Fruit fly (Drosophila melanogaster) whole organism, embryonic: ENCODE results near the gene SecCl.

Experiments used
- Abd-B ChIP-seq: fragments of 200-800 bp; sonication (Bioruptor generic); optimal IDR thresholded peaks from 2 replicates; lab custom pipeline; 2018; ENCODE audit warnings: missing biosample characterization, mild to moderate bottlenecking, missing genetic modification characterization, moderate library complexity
- Adf1 ChIP-seq: fragments of 200-800 bp; sonication (Bioruptor generic); IDR thresholded peaks from 2 replicates; pipeline ENCODE4 v1.3.6; 2022; ENCODE audit warnings: missing biosample characterization, missing genetic modification characterization
- B-H1 ChIP-seq: fragments of 200-800 bp; sonication (Bioruptor generic); IDR thresholded peaks from 3 replicates; pipeline ENCODE4 v1.3.6; 2022; ENCODE audit warnings: missing biosample characterization, missing genetic modification characterization
- BEAF-32 ChIP-seq: fragments of 200-800 bp; sonication (Bioruptor generic); optimal IDR thresholded peaks from 3 replicates; lab custom pipeline; 2017; ENCODE audit warnings: missing biosample characterization, missing genetic modification characterization, mild to moderate bottlenecking, moderate library complexity, missing genetic modification reagents
- Bdp1 ChIP-seq: fragments of 200-800 bp; sonication (Bioruptor generic); optimal IDR thresholded peaks from 3 replicates; lab custom pipeline; 2016; ENCODE audit warnings: missing biosample characterization, missing genetic modification characterization
- BtbVII ChIP-seq: fragments of 200-800 bp; sonication (Bioruptor generic); optimal IDR thresholded peaks from 3 replicates; lab custom pipeline; 2017; ENCODE audit warnings: missing biosample characterization, mild to moderate bottlenecking, missing genetic modification characterization
- CG12659 ChIP-seq: fragments of 200-800 bp; sonication (Bioruptor generic); optimal IDR thresholded peaks from 3 replicates; lab custom pipeline; 2017; ENCODE audit warnings: mild to moderate bottlenecking, missing biosample characterization, missing genetic modification reagents, missing genetic modification characterization
- CG12769 ChIP-seq: fragments of 200-800 bp; sonication (Bioruptor generic); optimal IDR thresholded peaks from 2 replicates; lab custom pipeline; 2019; ENCODE audit warnings: missing biosample characterization, mild to moderate bottlenecking, missing genetic modification characterization, moderate library complexity
- CG13296 ChIP-seq: fragments of 200-800 bp; sonication (Bioruptor generic); optimal IDR thresholded peaks from 3 replicates; lab custom pipeline; 2018; ENCODE audit warnings: missing biosample characterization, mild to moderate bottlenecking, missing genetic modification characterization
- CG14860 ChIP-seq: fragments of 200-800 bp; sonication (Bioruptor generic); IDR thresholded peaks from 3 replicates; pipeline ENCODE4 v1.3.6; 2022; ENCODE audit warnings: missing biosample characterization, missing genetic modification characterization; ENCODE audit not compliant: partially characterized antibody
- CG15514 ChIP-seq: fragments of 200-800 bp; sonication (Bioruptor generic); optimal IDR thresholded peaks from 3 replicates; lab custom pipeline; 2017; ENCODE audit warnings: missing biosample characterization, missing genetic modification characterization, mild to moderate bottlenecking, moderate library complexity, missing genetic modification reagents
- CG15601 ChIP-seq: fragments of 200-800 bp; sonication (Bioruptor generic); optimal IDR thresholded peaks from 3 replicates; lab custom pipeline; 2019; ENCODE audit warnings: missing biosample characterization, mild to moderate bottlenecking, missing genetic modification characterization, moderate library complexity
- CG1603 ChIP-seq: fragments of 200-800 bp; sonication (Bioruptor generic); optimal IDR thresholded peaks from 2 replicates; lab custom pipeline; 2019; ENCODE audit warnings: missing biosample characterization, mild to moderate bottlenecking, missing genetic modification characterization, moderate library complexity
- CG17361 ChIP-seq: fragments of 200-800 bp; sonication (Bioruptor generic); IDR thresholded peaks from 3 replicates; pipeline ENCODE4 v1.3.6; 2022; ENCODE audit warnings: missing biosample characterization, missing genetic modification characterization
- CG17385 ChIP-seq: fragments of 200-800 bp; sonication (Bioruptor generic); optimal IDR thresholded peaks from 3 replicates; lab custom pipeline; 2018; ENCODE audit warnings: missing biosample characterization, mild to moderate bottlenecking, missing genetic modification characterization
- CG17829 ChIP-seq: fragments of 200-800 bp; optimal IDR thresholded peaks from 2 replicates; lab custom pipeline; 2019; ENCODE audit warnings: missing biosample characterization, mild to moderate bottlenecking, missing genetic modification characterization, moderate library complexity
- CG2199 ChIP-seq: fragments of 200-800 bp; sonication (Bioruptor generic); IDR thresholded peaks from 3 replicates; pipeline ENCODE4 v1.3.6; 2022; ENCODE audit warnings: missing biosample characterization, missing genetic modification characterization
- CG2712 ChIP-seq: fragments of 200-800 bp; optimal IDR thresholded peaks from 3 replicates; lab custom pipeline; 2019; ENCODE audit warnings: missing biosample characterization, mild to moderate bottlenecking, missing genetic modification characterization, moderate library complexity
- CG31441 ChIP-seq: fragments of 200-800 bp; sonication (Bioruptor generic); IDR thresholded peaks from 2 replicates; pipeline ENCODE4 v1.3.6; 2022; ENCODE audit warnings: missing biosample characterization, missing genetic modification characterization
- CG3847 ChIP-seq: fragments of 200-800 bp; sonication (Bioruptor generic); IDR thresholded peaks from 2 replicates; pipeline ENCODE4 v1.3.6; 2022; ENCODE audit warnings: missing biosample characterization, missing genetic modification characterization
- CG4617 ChIP-seq: fragments of 200-800 bp; sonication (Bioruptor generic); optimal IDR thresholded peaks from 3 replicates; lab custom pipeline; 2016; ENCODE audit warnings: missing biosample characterization, missing genetic modification characterization, borderline replicate concordance
- CG8924 ChIP-seq: fragments of 200-800 bp; optimal IDR thresholded peaks from 3 replicates; lab custom pipeline; 2019; ENCODE audit warnings: missing biosample characterization, mild to moderate bottlenecking, missing genetic modification characterization, moderate library complexity
- CoRest ChIP-seq: fragments of 200-800 bp; sonication (Bioruptor generic); optimal IDR thresholded peaks from 3 replicates; lab custom pipeline; 2018; ENCODE audit warnings: missing biosample characterization, mild to moderate bottlenecking, missing genetic modification characterization, moderate library complexity
- Dek ChIP-seq: fragments of 200-800 bp; sonication (Bioruptor generic); optimal IDR thresholded peaks from 3 replicates; lab custom pipeline; 2019; ENCODE audit warnings: missing biosample characterization, mild to moderate bottlenecking, missing genetic modification characterization, moderate library complexity
- E2f2 ChIP-seq: fragments of 200-800 bp; sonication (Bioruptor generic); IDR thresholded peaks from 2 replicates; pipeline ENCODE4 v1.3.6; 2022; ENCODE audit warnings: missing biosample characterization, missing genetic modification characterization
- Ets97D ChIP-seq: fragments of 200-800 bp; sonication (Bioruptor generic); optimal IDR thresholded peaks from 3 replicates; lab custom pipeline; 2016; ENCODE audit warnings: missing biosample characterization, missing genetic modification characterization
- HLHmδ ChIP-seq: fragments of 200-800 bp; sonication (Bioruptor generic); optimal IDR thresholded peaks from 2 replicates; lab custom pipeline; 2018; ENCODE audit warnings: missing biosample characterization, mild to moderate bottlenecking, missing genetic modification characterization, moderate library complexity
- HmgZ ChIP-seq: fragments of 200-800 bp; sonication (Bioruptor generic); optimal IDR thresholded peaks from 2 replicates; lab custom pipeline; 2018; ENCODE audit warnings: missing biosample characterization, mild to moderate bottlenecking, missing genetic modification characterization
- Jarid2 ChIP-seq: fragments of 200-800 bp; sonication (Bioruptor generic); optimal IDR thresholded peaks from 3 replicates; lab custom pipeline; 2017; ENCODE audit warnings: mild to moderate bottlenecking, missing biosample characterization, missing genetic modification reagents, missing genetic modification characterization
- MTF-1 ChIP-seq: fragments of 200-800 bp; sonication (Bioruptor generic); optimal IDR thresholded peaks from 2 replicates; lab custom pipeline; 2018; ENCODE audit warnings: missing biosample characterization, mild to moderate bottlenecking, missing genetic modification characterization, borderline replicate concordance
- Nf-YC ChIP-seq: fragments of 200-800 bp; optimal IDR thresholded peaks from 3 replicates; lab custom pipeline; 2019; ENCODE audit warnings: missing biosample characterization, mild to moderate bottlenecking, missing genetic modification characterization, moderate library complexity
- NfI ChIP-seq: fragments of 200-800 bp; sonication (Bioruptor generic); optimal IDR thresholded peaks from 3 replicates; lab custom pipeline; 2018; ENCODE audit warnings: missing biosample characterization, mild to moderate bottlenecking, missing genetic modification characterization, moderate library complexity
- Sry-δ ChIP-seq: fragments of 200-800 bp; sonication (Bioruptor generic); optimal IDR thresholded peaks from 2 replicates; lab custom pipeline; 2016; ENCODE audit warnings: missing biosample characterization, missing genetic modification characterization
- gfzf ChIP-seq: fragments of 200-800 bp; sonication (Bioruptor generic); optimal IDR thresholded peaks from 2 replicates; lab custom pipeline; 2016; ENCODE audit warnings: missing biosample characterization, mild to moderate bottlenecking, missing genetic modification characterization, moderate library complexity
- jing ChIP-seq: fragments of 200-800 bp; sonication (Bioruptor generic); optimal IDR thresholded peaks from 2 replicates; lab custom pipeline; 2018; ENCODE audit warnings: missing biosample characterization, mild to moderate bottlenecking, missing genetic modification characterization
- nmo ChIP-seq: fragments of 200-800 bp; sonication (Bioruptor generic); optimal IDR thresholded peaks from 2 replicates; lab custom pipeline; 2018; ENCODE audit warnings: missing biosample characterization, mild to moderate bottlenecking, missing genetic modification characterization, moderate library complexity
- pzg ChIP-seq: fragments of 200-800 bp; sonication (Bioruptor generic); optimal IDR thresholded peaks from 3 replicates; lab custom pipeline; 2018; ENCODE audit warnings: missing biosample characterization, mild to moderate bottlenecking, missing genetic modification characterization, moderate library complexity
- so ChIP-seq: fragments of 200-800 bp; sonication (Bioruptor generic); IDR thresholded peaks from 3 replicates; pipeline ENCODE4 v1.3.6; 2022; ENCODE audit warnings: missing biosample characterization, missing genetic modification characterization
- stwl ChIP-seq: fragments of 200-800 bp; sonication (Bioruptor generic); optimal IDR thresholded peaks from 3 replicates; lab custom pipeline; 2018; ENCODE audit warnings: missing biosample characterization, mild to moderate bottlenecking, missing genetic modification characterization, moderate library complexity
- trem ChIP-seq: fragments of 200-800 bp; optimal IDR thresholded peaks from 3 replicates; lab custom pipeline; 2019; ENCODE audit warnings: missing biosample characterization, mild to moderate bottlenecking, missing genetic modification characterization, moderate library complexity
- tup ChIP-seq: fragments of 200-800 bp; sonication (Bioruptor generic); optimal IDR thresholded peaks from 2 replicates; lab custom pipeline; 2016; ENCODE audit warnings: missing biosample characterization, mild to moderate bottlenecking, missing genetic modification characterization, moderate library complexity
- tx ChIP-seq: fragments of 200-800 bp; sonication (Bioruptor generic); optimal IDR thresholded peaks from 2 replicates; lab custom pipeline; 2016; ENCODE audit warnings: missing biosample characterization, missing genetic modification characterization
- zen ChIP-seq: fragments of 200-800 bp; sonication (Bioruptor generic); optimal IDR thresholded peaks from 3 replicates; lab custom pipeline; 2018; ENCODE audit warnings: missing biosample characterization, mild to moderate bottlenecking, missing genetic modification characterization, moderate library complexity

Gene SecCl

dm6 chr3L:17465804-17466203 lies 4.1 kb upstream of the SecCl start, which contains the start of gene QIL1 (continued):
- TF ChIP-seq pzg (GFP tag; lab: Kevin White, UChicago) (peak; percentile 90), tup (GFP tag; lab: Kevin White, UChicago) (no peak), CG8924 (tag; lab: Kevin White, UChicago) (peak; percentile 28), MTF-1 (GFP tag; lab: Kevin White, UChicago) (no peak), CG12769 (tag; lab: Kevin White, UChicago) (peak; percentile 9), nmo (GFP tag; lab: Kevin White, UChicago) (peak; percentile 54), CG2712 (tag; lab: Kevin White, UChicago) (peak; percentile 40), Adf1 (GFP tag; lab: Robert Waterston, UW) (no peak), CG31441 (GFP tag; lab: Robert Waterston, UW) (0 out of 2 replicates have a peak, but pooled peaks have one; percentile 31), B-H1 (GFP tag; lab: Robert Waterston, UW) (no peak), CG4617 (GFP tag; lab: Kevin White, UChicago) (peak; percentile 90), tx (GFP tag; lab: Kevin White, UChicago) (no peak), BtbVII (GFP tag; lab: Kevin White, UChicago) (no peak), CG15514 (GFP tag; lab: Kevin White, UChicago) (peak; percentile 65), CG17385 (GFP tag; lab: Kevin White, UChicago) (no peak), Dek (tag; lab: Kevin White, UChicago) (peak; percentile 46), Nf-YC (tag; lab: Kevin White, UChicago) (peak; percentile 14), BEAF-32 (GFP tag; lab: Kevin White, UChicago) (peak; percentile 41), CoRest (peak; percentile 42), Ets97D (GFP tag; lab: Kevin White, UChicago) (peak; percentile 65), CG13296 (GFP tag; lab: Kevin White, UChicago) (no peak), Jarid2 (GFP tag; lab: Kevin White, UChicago) (peak; percentile 29), CG14860 (GFP tag; lab: Robert Waterston, UW) (no peak), NfI (peak; percentile 2), jing (GFP tag; lab: Kevin White, UChicago) (no peak), CG2199 (GFP tag; lab: Robert Waterston, UW) (peak; percentile 53; the same call in 1 of the 3 replicates), so (GFP tag; lab: Robert Waterston, UW) (no peak), HmgZ (tag; lab: Kevin White, UChicago) (peak; percentile 66), CG12659 (peak; percentile 47), gfzf (GFP tag; lab: Kevin White, UChicago) (peak; percentile 94), CG15601 (tag; lab: Kevin White, UChicago) (peak; percentile 35), CG1603 (tag; lab: Kevin White, UChicago) (peak; percentile 66), CG17361 (GFP tag; lab: Robert Waterston, UW) (0 out of 3 replicates have a peak, but pooled peaks have one; percentile 33), HLHmδ (GFP tag; lab: Kevin White, UChicago) (no peak), zen (tag; lab: Kevin White, UChicago) (peak; percentile 16), Bdp1 (GFP tag; lab: Kevin White, UChicago) (no peak), CG17829 (tag; lab: Kevin White, UChicago) (peak; percentile 30), stwl (tag; lab: Kevin White, UChicago) (peak; percentile 85), Sry-δ (peak; percentile 31), Abd-B (GFP tag; lab: Kevin White, UChicago) (peak; percentile 78), CG3847 (GFP tag; lab: Robert Waterston, UW) (peak; percentile 63), trem (tag; lab: Kevin White, UChicago) (peak; percentile 77), E2f2 (GFP tag; lab: Robert Waterston, UW) (peak; percentile 64)
